Fruit fly (Drosophila melanogaster): Measurements from ENCODE around the gene CG31523.

CG31523 gene

dm6 chr3R:4484999-4485398, 6.0 kb upstream of the CG31523 start, which contains the start of gene Fip1 (continued):
- TF ChIP-seq CG13287 (GFP tag; IDR thresholded peaks at IDR 0.05; ENCODE audit: partially characterized antibody) (peak; percentile 29; the same call in 1 of the 2 replicates), GATAe (GFP tag; conservative IDR thresholded peaks at IDR 0.05) (no peak), CG3995 (GFP tag; optimal IDR thresholded peaks at IDR 0.05) (no peak), ap (GFP tag; IDR thresholded peaks at IDR 0.05) (no peak), CG17802 (tag; optimal IDR thresholded peaks at IDR 0.05) (no peak), CG4360 (GFP tag; IDR thresholded peaks at IDR 0.05) (peak; percentile 43; the same call in 1 of the 2 replicates), ssp (GFP tag; IDR thresholded peaks at IDR 0.05) (no peak), exex (tag; optimal IDR thresholded peaks at IDR 0.05) (no peak), gfzf (GFP tag; optimal IDR thresholded peaks at IDR 0.05) (peak; percentile 48), CG4617 (GFP tag; optimal IDR thresholded peaks at IDR 0.05; ENCODE audit: borderline replicate concordance) (peak; percentile 45), CG15601 (tag; optimal IDR thresholded peaks at IDR 0.05) (no peak), pum (GFP tag; optimal IDR thresholded peaks at IDR 0.05) (no peak), inv (GFP tag; IDR thresholded peaks at IDR 0.05; ENCODE audit: partially characterized antibody) (no peak), CG2889 (GFP tag; IDR thresholded peaks at IDR 0.05) (no peak), CG34224 (GFP tag; IDR thresholded peaks at IDR 0.05; ENCODE audit: partially characterized antibody) (0 out of 3 replicates have a peak, but pooled peaks have one; percentile 18)

- no peak for TF ChIP-seq Ets97D (GFP tag; optimal IDR thresholded peaks at IDR 0.05)
- peak; percentile 13 for TF ChIP-seq sens (GFP tag)
Observed at dm6 chr3R:4480512-4480911, 1.5 kb upstream of the CG31523 start, which contains the start of gene sac. Gene sac (plus strand): TSS chr3R:4480812.

- peak; percentile 79 for TF ChIP-seq pum (GFP tag; optimal IDR thresholded peaks at IDR 0.05)
- no peak for TF ChIP-seq Sry-β (GFP tag; optimal IDR thresholded peaks at IDR 0.05)
- peak; percentile 22 for TF ChIP-seq CG10565 (GFP tag; optimal IDR thresholded peaks at IDR 0.05)
- TF ChIP-seq CG18476 (GFP tag; optimal IDR thresholded peaks at IDR 0.05): peak; percentile 84
- TF ChIP-seq scrt (GFP tag; optimal IDR thresholded peaks at IDR 0.05): peak; percentile 86
- peak; percentile 79 for TF ChIP-seq slp2 (GFP tag; optimal IDR thresholded peaks at IDR 0.05)
- peak; percentile 99 for TF ChIP-seq CG3163 (GFP tag; optimal IDR thresholded peaks at IDR 0.05)
- peak; percentile 60 for TF ChIP-seq sima (GFP tag; optimal IDR thresholded peaks at IDR 0.05)
- TF ChIP-seq CG1832 (GFP tag; optimal IDR thresholded peaks at IDR 0.05): no peak
- TF ChIP-seq fu2 (GFP tag; optimal IDR thresholded peaks at IDR 0.05): peak; percentile 81
- peak; percentile 12; the same call in 1 of the 2 replicates for TF ChIP-seq CG4404 (GFP tag; IDR thresholded peaks at IDR 0.05)
- peak; percentile 97 for TF ChIP-seq chm (GFP tag; IDR thresholded peaks at IDR 0.05)
- peak; percentile 39 for TF ChIP-seq CG34376 (GFP tag; optimal IDR thresholded peaks at IDR 0.05)
- peak; percentile 88 for TF ChIP-seq CG17568 (GFP tag; optimal IDR thresholded peaks at IDR 0.05)
- no peak for TF ChIP-seq hb (GFP tag; IDR thresholded peaks at IDR 0.05; ENCODE audit: partially characterized antibody)
- peak; percentile 81 for TF ChIP-seq gcm (GFP tag; optimal IDR thresholded peaks at IDR 0.05)
- TF ChIP-seq Hsf (GFP tag; optimal IDR thresholded peaks at IDR 0.05): peak; percentile 87
- TF ChIP-seq CG43689 (GFP tag; IDR thresholded peaks at IDR 0.05): peak; percentile 65
- TF ChIP-seq CG11560 (tag; IDR thresholded peaks at IDR 0.05): no peak
- peak; percentile 91 for TF ChIP-seq vfl (GFP tag; optimal IDR thresholded peaks at IDR 0.05)
- peak; percentile 72 for TF ChIP-seq Myb (GFP tag; optimal IDR thresholded peaks at IDR 0.05)
- TF ChIP-seq CG12155 (GFP tag; optimal IDR thresholded peaks at IDR 0.05): peak; percentile 87
- TF ChIP-seq CG8478 (optimal IDR thresholded peaks at IDR 0.05): no peak
- peak; percentile 73 for TF ChIP-seq wdn (GFP tag; IDR thresholded peaks at IDR 0.05)
- no peak for TF ChIP-seq bigmax (GFP tag; optimal IDR thresholded peaks at IDR 0.05)
- peak; percentile 98 for TF ChIP-seq sens (GFP tag)
- no peak for TF ChIP-seq pzg (GFP tag; optimal IDR thresholded peaks at IDR 0.05)
- peak; percentile 44 for TF ChIP-seq CG4617 (GFP tag; optimal IDR thresholded peaks at IDR 0.05; ENCODE audit: borderline replicate concordance)
- peak; percentile 77 for TF ChIP-seq ara (GFP tag; IDR thresholded peaks at IDR 0.05)
- TF ChIP-seq Optix (GFP tag; IDR thresholded peaks at IDR 0.05): peak; percentile 79
- peak; percentile 97 for TF ChIP-seq crol (GFP tag; IDR thresholded peaks at IDR 0.05)
- TF ChIP-seq Scr (GFP tag; IDR thresholded peaks at IDR 0.05; ENCODE audit: partially characterized antibody): peak; percentile 35; the same call in 1 of the 2 replicates
Observed at dm6 chr3R:4478220-4479037, 578 bp downstream of the CG31523 start.
